Worm (Caenorhabditis elegans) whole organism, L4 larva: ENCODE results near the gene F22B3.7.

ENCODE experiments used
- F10B5.3 ChIP-seq: sonication (generic microtip); optimal IDR thresholded peaks from 2 replicates; lab custom pipeline; 2016; ENCODE audit warnings: mild to moderate bottlenecking, missing genetic modification characterization, missing compliant biosample characterization
- F37D6.2 ChIP-seq: sonication (generic microtip); optimal IDR thresholded peaks from 2 replicates; lab custom pipeline; 2016; ENCODE audit warnings: mild to moderate bottlenecking, missing genetic modification characterization, missing compliant biosample characterization
- R02D3.7 ChIP-seq: fragments of 150-350 bp; sonication (generic microtip); optimal IDR thresholded peaks from 3 replicates; lab custom pipeline; 2014; ENCODE audit warnings: missing biosample characterization, missing genetic modification characterization
- T20F7.1 ChIP-seq: fragments of 200-800 bp; sonication (Bioruptor generic); optimal IDR thresholded peaks from 2 replicates; lab custom pipeline; 2018; ENCODE audit warnings: mild to moderate bottlenecking, missing genetic modification characterization, missing compliant biosample characterization
- Y5F2A.4 ChIP-seq: fragments of 200-800 bp; sonication (Bioruptor generic); optimal IDR thresholded peaks from 2 replicates; lab custom pipeline; 2018; ENCODE audit warnings: mild to moderate bottlenecking, missing genetic modification characterization, missing compliant biosample characterization
- aha-1 ChIP-seq: fragments of 150-350 bp; peaks from one replicate; lab custom pipeline; 2014; ENCODE audit warnings: missing biosample characterization, missing genetic modification characterization
- arid-1 ChIP-seq: fragments of 200-800 bp; sonication (Bioruptor generic); conservative IDR thresholded peaks from 2 replicates; pipeline ENCODE4 v1.3.6; 2022; ENCODE audit warnings: missing genetic modification reagents, missing genetic modification characterization, missing compliant biosample characterization
- ceh-32 ChIP-seq: sonication (generic microtip); optimal IDR thresholded peaks from 2 replicates; lab custom pipeline; 2016; ENCODE audit warnings: mild to moderate bottlenecking, missing genetic modification characterization, missing compliant biosample characterization; ENCODE audit not compliant: poor library complexity
- ceh-44 ChIP-seq: fragments of 200-800 bp; sonication (Bioruptor generic); IDR thresholded peaks from 2 replicates; pipeline ENCODE4 v1.3.6; 2022; ENCODE audit warnings: missing genetic modification reagents, missing genetic modification characterization, missing compliant biosample characterization
- daf-12 ChIP-seq: fragments of 150-350 bp; optimal IDR thresholded peaks from 2 replicates; lab custom pipeline; 2014; ENCODE audit warnings: missing biosample characterization, missing genetic modification reagents, missing genetic modification characterization
- daf-16 ChIP-seq, 3 experiments: sonication (generic microtip); optimal IDR thresholded peaks; 2 replicates each; lab custom pipeline; 2016 to 2017; ENCODE audit warnings: missing genetic modification characterization in 3 of 3, missing genetic modification reagents in 3 of 3, mild to moderate bottlenecking in 2 of 3, missing compliant biosample characterization in 2 of 3, missing biosample characterization in 1 of 3, moderate library complexity in 1 of 3
- daf-19 ChIP-seq: fragments of 200-800 bp; sonication (Bioruptor generic); conservative IDR thresholded peaks from 2 replicates; pipeline ENCODE4 v1.3.6; 2022; ENCODE audit warnings: missing genetic modification characterization, missing compliant biosample characterization
- daf-8 ChIP-seq: fragments of 200-800 bp; sonication (Bioruptor generic); IDR thresholded peaks from 2 replicates; pipeline ENCODE4 v1.3.6; 2022; ENCODE audit warnings: missing genetic modification characterization, missing compliant biosample characterization
- dpl-1 ChIP-seq: fragments of 150-350 bp; optimal IDR thresholded peaks from 2 replicates; lab custom pipeline; 2014; ENCODE audit warnings: missing biosample characterization, missing genetic modification reagents, missing genetic modification characterization
- dve-1 ChIP-seq: sonication (generic microtip); optimal IDR thresholded peaks from 2 replicates; lab custom pipeline; 2017; ENCODE audit warnings: antibody characterized with exemption, mild to moderate bottlenecking, missing genetic modification characterization, missing compliant biosample characterization; ENCODE audit not compliant: insufficient read depth
- fos-1 ChIP-seq: fragments of 150-350 bp; optimal IDR thresholded peaks from 2 replicates; lab custom pipeline; 2014; ENCODE audit warnings: missing biosample characterization, missing genetic modification characterization
- gei-8 ChIP-seq: fragments of 200-800 bp; sonication (Bioruptor generic); optimal IDR thresholded peaks from 2 replicates; lab custom pipeline; 2018; ENCODE audit warnings: mild to moderate bottlenecking, missing genetic modification characterization, missing compliant biosample characterization
- hlh-11 ChIP-seq: fragments of 200-800 bp; sonication (Bioruptor generic); optimal IDR thresholded peaks from 2 replicates; lab custom pipeline; 2018; ENCODE audit warnings: mild to moderate bottlenecking, missing genetic modification characterization, missing compliant biosample characterization
- hlh-30 ChIP-seq: sonication (generic microtip); optimal IDR thresholded peaks from 2 replicates; lab custom pipeline; 2017; ENCODE audit warnings: antibody characterized with exemption, mild to moderate bottlenecking, missing genetic modification characterization, missing compliant biosample characterization; ENCODE audit not compliant: insufficient read depth
- jun-1 ChIP-seq: fragments of 150-350 bp; optimal IDR thresholded peaks from 2 replicates; lab custom pipeline; 2014; ENCODE audit warnings: missing biosample characterization, missing genetic modification reagents, missing genetic modification characterization
- lin-1 ChIP-seq: fragments of 200-800 bp; sonication (Bioruptor generic); IDR thresholded peaks from 2 replicates; pipeline ENCODE4 v1.3.6; 2022; ENCODE audit warnings: missing genetic modification reagents, missing genetic modification characterization, missing compliant biosample characterization
- lsy-2 ChIP-seq, 2 experiments: fragments of 150-350 bp in 1 of 2; sonication (generic microtip) in 1 of 2; optimal IDR thresholded peaks; 2 replicates each; lab custom pipeline; 2014 to 2017; ENCODE audit warnings: missing biosample characterization in 2 of 2, missing genetic modification characterization in 2 of 2
- madf-9 ChIP-seq: fragments of 200-800 bp; sonication (Bioruptor generic); conservative IDR thresholded peaks from 2 replicates; pipeline ENCODE4 v1.3.6; 2022; ENCODE audit warnings: missing genetic modification reagents, missing genetic modification characterization, missing compliant biosample characterization
- mdt-29 ChIP-seq: fragments of 200-800 bp; sonication (Bioruptor generic); IDR thresholded peaks from 2 replicates; pipeline ENCODE4 v1.3.6; 2022; ENCODE audit warnings: missing genetic modification reagents, missing genetic modification characterization, missing compliant biosample characterization
- mep-1 ChIP-seq: fragments of 150-350 bp; sonication (generic microtip); optimal IDR thresholded peaks from 3 replicates; lab custom pipeline; 2014; ENCODE audit warnings: missing biosample characterization, missing genetic modification characterization
- mxl-2 ChIP-seq: fragments of 200-800 bp; sonication (Bioruptor generic); conservative IDR thresholded peaks from 2 replicates; pipeline ENCODE4 v1.3.6; 2022; ENCODE audit warnings: missing genetic modification reagents, missing genetic modification characterization, missing compliant biosample characterization
- nhr-11 ChIP-seq: fragments of 150-350 bp; optimal IDR thresholded peaks from 2 replicates; lab custom pipeline; 2014; ENCODE audit warnings: missing biosample characterization, missing genetic modification characterization
- nhr-237 ChIP-seq: sonication (generic microtip); optimal IDR thresholded peaks from 2 replicates; lab custom pipeline; 2017; ENCODE audit warnings: missing biosample characterization, missing genetic modification characterization
- nhr-25 ChIP-seq: sonication (generic microtip); optimal IDR thresholded peaks from 2 replicates; lab custom pipeline; 2017; ENCODE audit warnings: missing genetic modification characterization, mild to moderate bottlenecking, missing compliant biosample characterization, antibody characterized with exemption, moderate library complexity, borderline replicate concordance; ENCODE audit not compliant: insufficient read depth
- nhr-28 ChIP-seq: fragments of 150-350 bp; optimal IDR thresholded peaks from 2 replicates; lab custom pipeline; 2014; ENCODE audit warnings: missing biosample characterization, missing genetic modification characterization
- nhr-41 ChIP-seq: fragments of 200-800 bp; sonication (Bioruptor generic); IDR thresholded peaks from 2 replicates; pipeline ENCODE4 v1.3.6; 2022; ENCODE audit warnings: missing genetic modification reagents, missing genetic modification characterization, missing compliant biosample characterization
- nhr-42 ChIP-seq: fragments of 200-800 bp; sonication (Bioruptor generic); IDR thresholded peaks from 2 replicates; pipeline ENCODE4 v1.3.6; 2022; ENCODE audit warnings: missing genetic modification characterization, missing compliant biosample characterization
- nhr-76 ChIP-seq: fragments of 150-350 bp; optimal IDR thresholded peaks from 2 replicates; lab custom pipeline; 2014; ENCODE audit warnings: missing biosample characterization, missing genetic modification characterization
- pha-4 ChIP-seq, 2 experiments: fragments of 150-350 bp in 1 of 2; fragments of 200-800 bp in 1 of 2; sonication (Bioruptor generic) in 1 of 2; IDR thresholded peaks in 1 of 2; optimal IDR thresholded peaks in 1 of 2; 2 replicates each; pipeline versions ENCODE4 v1.3.6 to Lab custom; 2014 to 2022; ENCODE audit warnings: missing genetic modification characterization in 2 of 2, missing genetic modification reagents in 2 of 2, missing biosample characterization in 1 of 2, missing compliant biosample characterization in 1 of 2
- pqm-1 ChIP-seq: sonication (generic microtip); optimal IDR thresholded peaks from 2 replicates; lab custom pipeline; 2017; ENCODE audit warnings: missing biosample characterization, missing genetic modification characterization
- rbr-2 ChIP-seq: sonication (generic microtip); optimal IDR thresholded peaks from 2 replicates; lab custom pipeline; 2016; ENCODE audit warnings: missing genotype, missing genetic modification characterization, missing compliant biosample characterization
- snpc-4 ChIP-seq: fragments of 150-350 bp; optimal IDR thresholded peaks from 2 replicates; lab custom pipeline; 2014; ENCODE audit warnings: missing biosample characterization, missing genetic modification characterization
- spr-1 ChIP-seq: sonication (generic microtip); optimal IDR thresholded peaks from 2 replicates; lab custom pipeline; 2016; ENCODE audit warnings: mild to moderate bottlenecking, missing genetic modification characterization, missing compliant biosample characterization
- tag-97 ChIP-seq: fragments of 200-800 bp; sonication (Bioruptor generic); IDR thresholded peaks from 2 replicates; pipeline ENCODE4 v1.3.6; 2022; ENCODE audit warnings: missing genetic modification characterization, missing compliant biosample characterization
- unc-130 ChIP-seq: sonication (generic microtip); optimal IDR thresholded peaks from 2 replicates; lab custom pipeline; 2016; ENCODE audit warnings: missing genetic modification reagents, missing genetic modification characterization, missing compliant biosample characterization
- unc-62 ChIP-seq, 3 experiments: fragments of 150-350 bp in 1 of 3; sonication (generic microtip); optimal IDR thresholded peaks in 2 of 3; peaks in 1 of 3; 1 replicate in 1 of 3; 2 replicates in 2 of 3; lab custom pipeline; 2014 to 2017; ENCODE audit warnings: missing biosample characterization in 3 of 3, missing genetic modification characterization in 3 of 3, missing genetic modification reagents in 3 of 3, missing genotype in 1 of 3
- zag-1 ChIP-seq: fragments of 150-350 bp; optimal IDR thresholded peaks from 2 replicates; lab custom pipeline; 2014; ENCODE audit warnings: missing biosample characterization, missing genetic modification characterization
- zfp-3 ChIP-seq: fragments of 200-800 bp; sonication (Bioruptor generic); conservative IDR thresholded peaks from 2 replicates; pipeline ENCODE4 v1.3.6; 2022; ENCODE audit warnings: missing genetic modification reagents, missing genetic modification characterization, missing compliant biosample characterization
- ztf-7 ChIP-seq: fragments of 150-350 bp; optimal IDR thresholded peaks from 2 replicates; lab custom pipeline; 2014; ENCODE audit warnings: missing biosample characterization, missing genetic modification characterization

F22B3.7 gene

DNA sequence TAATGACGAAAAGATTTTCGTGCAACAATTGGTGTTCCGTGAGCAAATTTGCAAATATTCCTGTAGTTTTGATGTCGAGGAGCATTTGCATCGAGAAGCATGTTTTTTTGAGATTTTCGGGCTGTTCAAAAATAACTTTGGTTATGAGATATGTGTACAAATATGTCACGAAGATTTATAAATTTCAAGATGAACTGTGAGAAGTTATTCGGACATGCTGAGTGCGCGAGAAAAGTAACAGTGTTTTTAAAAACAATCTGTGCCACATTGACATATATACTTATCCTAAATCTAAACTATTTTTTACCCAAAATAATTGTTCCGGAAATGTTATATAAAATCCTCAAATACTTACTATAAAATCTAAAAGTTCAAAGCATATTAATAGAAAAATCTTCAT, at the start of gene F22B3.7:
F22B3.7 (minus strand) TSS at position 101 of the 400 bp plus-strand sequence.
- no peak for TF ChIP-seq tag-97
- TF ChIP-seq zag-1 (tag; lab: Kevin White, UChicago) = no peak
- no peak for TF ChIP-seq nhr-28 (tag; lab: Kevin White, UChicago)
- TF ChIP-seq Y5F2A.4 (GFP tag; lab: Kevin White, UChicago) = no peak
- no peak for TF ChIP-seq mdt-29
- TF ChIP-seq jun-1 (tag; lab: Kevin White, UChicago) = no peak
- TF ChIP-seq nhr-42 (GFP tag; lab: Robert Waterston, UW) = no peak
- no peak for TF ChIP-seq hlh-11
- no peak for TF ChIP-seq lin-1
- no peak for TF ChIP-seq snpc-4 (tag; lab: Kevin White, UChicago)
- TF ChIP-seq mxl-2 (GFP tag; lab: Robert Waterston, UW) = no peak
- TF ChIP-seq unc-62 (GFP tag; optimal IDR thresholded peaks at IDR 0.05 in 1 of 2; lab: Kevin White, UChicago) = no peak
- no peak for TF ChIP-seq unc-62 (tag; optimal IDR thresholded peaks at IDR 0.05; lab: Kevin White, UChicago)
- no peak for TF ChIP-seq F37D6.2 (tag; lab: Kevin White, UChicago)
- no peak for TF ChIP-seq madf-9 (GFP tag; lab: Robert Waterston, UW)
- no peak for TF ChIP-seq daf-8
- no peak for TF ChIP-seq nhr-76 (tag; lab: Kevin White, UChicago)
- TF ChIP-seq, all 104 proteins: peak for 0

DNA sequence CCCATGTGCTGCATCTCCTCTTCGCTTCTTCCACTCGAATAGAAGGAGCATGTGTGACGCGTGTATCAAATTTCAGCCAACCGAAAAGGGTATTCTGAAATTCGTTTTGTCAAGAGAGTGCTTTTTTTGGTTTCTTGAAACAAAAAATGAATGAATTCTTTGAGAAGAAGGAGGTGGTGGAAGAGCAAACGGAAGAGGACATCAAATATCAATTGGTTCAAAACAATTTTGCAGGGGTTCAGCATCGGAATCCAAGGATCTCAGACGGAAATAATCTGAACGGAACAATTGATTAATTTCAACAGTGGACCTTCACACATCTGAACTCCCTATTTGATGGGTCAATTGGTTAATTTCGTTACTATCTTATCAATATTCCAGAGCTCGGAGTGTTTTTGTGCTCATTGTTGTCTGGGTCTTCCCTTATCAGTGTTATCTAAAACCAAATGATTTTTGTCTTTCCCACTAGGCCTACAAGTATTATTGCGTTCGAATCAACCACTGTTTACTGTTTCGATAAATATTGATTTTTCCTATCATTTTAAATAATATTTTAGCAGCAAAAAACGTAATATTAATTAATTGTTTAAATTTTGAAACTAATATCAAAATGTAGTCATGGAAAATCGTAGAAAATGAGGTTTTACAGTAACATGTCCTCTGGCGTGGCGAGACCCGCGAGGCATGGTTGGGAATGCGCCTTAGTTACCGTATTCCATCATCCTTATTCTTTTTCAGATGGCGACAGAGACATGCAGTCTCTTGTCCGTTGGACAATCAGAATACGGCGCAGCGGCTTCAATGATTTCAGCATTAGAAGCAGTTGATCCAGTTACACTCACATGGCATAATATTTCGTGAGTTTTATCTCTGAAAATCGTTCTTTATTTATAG, 48.3 kb upstream of the F22B3.7 start, which contains the start of the genes C10C6.13 and wht-2:
C10C6.13 (minus strand) TSS at position 51 of the 894 bp plus-strand sequence.
wht-2 (plus strand) TSS at position 739 of the 894 bp plus-strand sequence.
- TF ChIP-seq lsy-2 (tag; optimal IDR thresholded peaks at IDR 0.05; lab: Kevin White, UChicago) (no peak), pqm-1 (tag; lab: Kevin White, UChicago) (peak; percentile 82), hlh-30 (no peak), gei-8 (GFP tag; lab: Kevin White, UChicago) (no peak), dpl-1 (no peak), nhr-25 (tag; lab: Kevin White, UChicago) (no peak), daf-12 (no peak), arid-1 (GFP tag; lab: Robert Waterston, UW) (no peak), zfp-3 (GFP tag; lab: Robert Waterston, UW) (no peak), ceh-32 (tag; lab: Kevin White, UChicago) (no peak), mdt-29 (no peak), mep-1 (tag; lab: Kevin White, UChicago) (no peak), ztf-7 (no peak), dve-1 (peak; percentile 72), R02D3.7 (tag; lab: Kevin White, UChicago) (no peak), fos-1 (tag; lab: Kevin White, UChicago) (no peak), nhr-237 (tag; lab: Kevin White, UChicago) (no peak), nhr-11 (tag; lab: Kevin White, UChicago) (no peak), spr-1 (tag; lab: Kevin White, UChicago) (no peak), aha-1 (tag; lab: Kevin White, UChicago) (peak; percentile 58), madf-9 (GFP tag; lab: Robert Waterston, UW) (no peak), daf-19 (GFP tag; lab: Robert Waterston, UW) (no peak), nhr-41 (no peak), unc-130 (GFP tag; lab: Kevin White, UChicago) (no peak), daf-16 (GFP tag; optimal IDR thresholded peaks at IDR 0.05; lab: Kevin White, UChicago) (no peak), daf-16 (tag; optimal IDR thresholded peaks at IDR 0.05; lab: Kevin White, UChicago) (peak; percentile 95), rbr-2 (tag; lab: Kevin White, UChicago) (no peak), nhr-28 (tag; lab: Kevin White, UChicago) (peak; percentile 81), F10B5.3 (no peak), pha-4 (GFP tag; IDR thresholded peaks at IDR 0.05; lab: Robert Waterston, UW) (no peak), pha-4 (tag; optimal IDR thresholded peaks at IDR 0.05; lab: Kevin White, UChicago) (no peak), ceh-44 (no peak), T20F7.1 (GFP tag; lab: Kevin White, UChicago) (no peak), Y5F2A.4 (GFP tag; lab: Kevin White, UChicago) (no peak), snpc-4 (tag; lab: Kevin White, UChicago) (no peak)
